Fruit fly (Drosophila melanogaster) whole organism, embryonic: Measurements from ENCODE around the gene CG13313.

ENCODE experiments used
- Adf1 ChIP-seq: fragments of 200-800 bp; sonication (Bioruptor generic); IDR thresholded peaks from 2 replicates; pipeline ENCODE4 v1.3.6; 2022; ENCODE audit warnings: missing biosample characterization, missing genetic modification characterization
- Antp ChIP-seq: fragments of 200-800 bp; sonication (Bioruptor generic); optimal IDR thresholded peaks from 3 replicates; lab custom pipeline; 2016; ENCODE audit warnings: missing biosample characterization, missing genetic modification characterization
- Asciz ChIP-seq: fragments of 200-800 bp; sonication (Bioruptor generic); optimal IDR thresholded peaks from 2 replicates; lab custom pipeline; 2017; ENCODE audit warnings: missing biosample characterization, mild to moderate bottlenecking, missing genetic modification characterization, missing genetic modification reagents
- CG10267 ChIP-seq: fragments of 200-800 bp; sonication (Bioruptor generic); optimal IDR thresholded peaks from 2 replicates; lab custom pipeline; 2018; ENCODE audit warnings: missing biosample characterization, mild to moderate bottlenecking, missing genetic modification characterization, moderate library complexity
- CG12769 ChIP-seq: fragments of 200-800 bp; sonication (Bioruptor generic); optimal IDR thresholded peaks from 2 replicates; lab custom pipeline; 2019; ENCODE audit warnings: missing biosample characterization, mild to moderate bottlenecking, missing genetic modification characterization, moderate library complexity
- CG13424 ChIP-seq: fragments of 200-800 bp; sonication (Bioruptor generic); optimal IDR thresholded peaks from 2 replicates; lab custom pipeline; 2019; ENCODE audit warnings: missing biosample characterization, mild to moderate bottlenecking, missing genetic modification characterization, moderate library complexity
- CG15011 ChIP-seq: fragments of 200-800 bp; sonication (Bioruptor generic); optimal IDR thresholded peaks from 3 replicates; lab custom pipeline; 2018; ENCODE audit warnings: missing biosample characterization, mild to moderate bottlenecking, missing genetic modification characterization
- CG15073 ChIP-seq: fragments of 200-800 bp; sonication (Bioruptor generic); optimal IDR thresholded peaks from 2 replicates; lab custom pipeline; 2016; ENCODE audit warnings: missing biosample characterization, missing genetic modification characterization
- CG2120 ChIP-seq: fragments of 200-800 bp; sonication (Bioruptor generic); optimal IDR thresholded peaks from 3 replicates; lab custom pipeline; 2016; ENCODE audit warnings: missing biosample characterization, missing genetic modification characterization
- CG2678 ChIP-seq: fragments of 200-800 bp; sonication (Bioruptor generic); optimal IDR thresholded peaks from 3 replicates; lab custom pipeline; 2019; ENCODE audit warnings: missing biosample characterization, mild to moderate bottlenecking, missing genetic modification characterization, moderate library complexity
- CG2875 ChIP-seq: fragments of 200-800 bp; sonication (Bioruptor generic); optimal IDR thresholded peaks from 2 replicates; lab custom pipeline; 2017; ENCODE audit warnings: missing biosample characterization, mild to moderate bottlenecking, missing genetic modification characterization, missing genetic modification reagents
- CG31388 ChIP-seq: fragments of 200-800 bp; sonication (Bioruptor generic); optimal IDR thresholded peaks from 2 replicates; lab custom pipeline; 2016; ENCODE audit warnings: missing biosample characterization, missing genetic modification characterization
- CG4820 ChIP-seq: fragments of 200-800 bp; sonication (Bioruptor generic); optimal IDR thresholded peaks from 3 replicates; lab custom pipeline; 2016; ENCODE audit warnings: missing biosample characterization, missing genetic modification characterization
- CG5245 ChIP-seq: fragments of 200-800 bp; sonication (Bioruptor generic); optimal IDR thresholded peaks from 3 replicates; lab custom pipeline; 2016; ENCODE audit warnings: missing biosample characterization, missing genetic modification characterization
- CG6683 ChIP-seq: fragments of 200-800 bp; sonication (Bioruptor generic); optimal IDR thresholded peaks from 2 replicates; lab custom pipeline; 2017; ENCODE audit warnings: missing biosample characterization, mild to moderate bottlenecking, missing genetic modification characterization, missing genetic modification reagents
- CG6854 ChIP-seq: fragments of 200-800 bp; sonication (Bioruptor generic); optimal IDR thresholded peaks from 3 replicates; lab custom pipeline; 2017; ENCODE audit warnings: missing biosample characterization, mild to moderate bottlenecking, missing genetic modification characterization
- CG9437 ChIP-seq: fragments of 200-800 bp; sonication (Bioruptor generic); optimal IDR thresholded peaks from 2 replicates; lab custom pipeline; 2018; ENCODE audit warnings: missing biosample characterization, mild to moderate bottlenecking, missing genetic modification characterization
- Camta ChIP-seq: fragments of 200-800 bp; sonication (Bioruptor generic); optimal IDR thresholded peaks from 2 replicates; lab custom pipeline; 2016; ENCODE audit warnings: missing biosample characterization, missing genetic modification characterization
- Dref ChIP-seq: fragments of 200-800 bp; sonication (Bioruptor generic); IDR thresholded peaks from 2 replicates; pipeline ENCODE4 v1.3.6; 2022; ENCODE audit warnings: missing biosample characterization, missing genetic modification characterization
- HmgZ ChIP-seq: fragments of 200-800 bp; sonication (Bioruptor generic); optimal IDR thresholded peaks from 2 replicates; lab custom pipeline; 2018; ENCODE audit warnings: missing biosample characterization, mild to moderate bottlenecking, missing genetic modification characterization
- Hr3 ChIP-seq: fragments of 200-800 bp; sonication (Bioruptor generic); optimal IDR thresholded peaks from 3 replicates; lab custom pipeline; 2016; ENCODE audit warnings: missing biosample characterization, missing genetic modification characterization
- Jarid2 ChIP-seq: fragments of 200-800 bp; sonication (Bioruptor generic); optimal IDR thresholded peaks from 3 replicates; lab custom pipeline; 2017; ENCODE audit warnings: mild to moderate bottlenecking, missing biosample characterization, missing genetic modification reagents, missing genetic modification characterization
- Lim3 ChIP-seq: fragments of 200-800 bp; sonication (Bioruptor generic); IDR thresholded peaks from 2 replicates; pipeline ENCODE4 v1.3.6; 2022; ENCODE audit warnings: missing biosample characterization, missing genetic modification characterization
- NK7.1 ChIP-seq: fragments of 200-800 bp; sonication (Bioruptor generic); optimal IDR thresholded peaks from 3 replicates; lab custom pipeline; 2016; ENCODE audit warnings: missing biosample characterization, missing genetic modification characterization
- Opbp ChIP-seq: fragments of 200-800 bp; sonication (Bioruptor generic); IDR thresholded peaks from 3 replicates; pipeline ENCODE4 v1.3.6; 2022; ENCODE audit warnings: missing biosample characterization, missing genetic modification characterization; ENCODE audit not compliant: partially characterized antibody
- Ptx1 ChIP-seq: fragments of 200-800 bp; sonication (Bioruptor generic); IDR thresholded peaks from 2 replicates; pipeline ENCODE4 v1.3.6; 2022; ENCODE audit warnings: missing biosample characterization, missing genetic modification characterization
- Stat92E ChIP-seq, 3 experiments: fragments of >200 bp in 2 of 3; fragments of 200-800 bp in 1 of 3; sonication (Bioruptor generic) in 1 of 3; optimal IDR thresholded peaks; 2 replicates each; lab custom pipeline; 2017 to 2019; ENCODE audit warnings: missing biosample characterization in 3 of 3, missing genetic modification characterization in 3 of 3, mild to moderate bottlenecking in 1 of 3, moderate library complexity in 1 of 3
- ash1 ChIP-seq: fragments of 200-800 bp; sonication (Bioruptor generic); optimal IDR thresholded peaks from 2 replicates; lab custom pipeline; 2018; ENCODE audit warnings: missing biosample characterization, mild to moderate bottlenecking, missing genetic modification characterization
- az2 ChIP-seq: fragments of 200-800 bp; sonication (Bioruptor generic); optimal IDR thresholded peaks from 3 replicates; lab custom pipeline; 2016; ENCODE audit warnings: missing biosample characterization, missing genetic modification characterization
- cg ChIP-seq: fragments of 200-800 bp; sonication (Bioruptor generic); optimal IDR thresholded peaks from 3 replicates; lab custom pipeline; 2019; ENCODE audit warnings: missing biosample characterization, mild to moderate bottlenecking, missing genetic modification characterization, moderate library complexity
- chm ChIP-seq: fragments of 200-800 bp; sonication (Bioruptor generic); IDR thresholded peaks from 2 replicates; pipeline ENCODE4 v1.3.6; 2022; ENCODE audit warnings: missing biosample characterization, missing genetic modification characterization
- dmrt99B ChIP-seq: fragments of 200-800 bp; sonication (Bioruptor generic); optimal IDR thresholded peaks from 2 replicates; lab custom pipeline; 2018; ENCODE audit warnings: missing biosample characterization, mild to moderate bottlenecking, missing genetic modification characterization, moderate library complexity
- eyg ChIP-seq: fragments of 200-800 bp; sonication (Bioruptor generic); optimal IDR thresholded peaks from 3 replicates; lab custom pipeline; 2016; ENCODE audit warnings: missing biosample characterization, missing genetic modification characterization
- fd64A ChIP-seq: fragments of 200-800 bp; sonication (Bioruptor generic); optimal IDR thresholded peaks from 3 replicates; lab custom pipeline; 2018; ENCODE audit warnings: missing biosample characterization, mild to moderate bottlenecking, missing genetic modification characterization
- ftz-f1 ChIP-seq: fragments of 200-800 bp; sonication (Bioruptor generic); optimal IDR thresholded peaks from 2 replicates; lab custom pipeline; 2016; ENCODE audit warnings: missing biosample characterization, missing genetic modification characterization
- gfzf ChIP-seq: fragments of 200-800 bp; sonication (Bioruptor generic); optimal IDR thresholded peaks from 2 replicates; lab custom pipeline; 2016; ENCODE audit warnings: missing biosample characterization, mild to moderate bottlenecking, missing genetic modification characterization, moderate library complexity
- hb ChIP-seq: fragments of 200-800 bp; sonication (Bioruptor generic); IDR thresholded peaks from 3 replicates; pipeline ENCODE4 v1.3.6; 2022; ENCODE audit warnings: missing biosample characterization, missing genetic modification characterization; ENCODE audit not compliant: partially characterized antibody
- jing ChIP-seq: fragments of 200-800 bp; sonication (Bioruptor generic); optimal IDR thresholded peaks from 2 replicates; lab custom pipeline; 2018; ENCODE audit warnings: missing biosample characterization, mild to moderate bottlenecking, missing genetic modification characterization
- kah ChIP-seq: fragments of 200-800 bp; sonication (Bioruptor generic); optimal IDR thresholded peaks from 2 replicates; lab custom pipeline; 2018; ENCODE audit warnings: missing biosample characterization, mild to moderate bottlenecking, missing genetic modification characterization
- lbe ChIP-seq: fragments of 200-800 bp; sonication (Bioruptor generic); optimal IDR thresholded peaks from 2 replicates; lab custom pipeline; 2016; ENCODE audit warnings: missing biosample characterization, mild to moderate bottlenecking, missing genetic modification characterization
- odd ChIP-seq: fragments of 200-800 bp; sonication (Bioruptor generic); optimal IDR thresholded peaks from 2 replicates; lab custom pipeline; 2017; ENCODE audit warnings: missing biosample characterization, mild to moderate bottlenecking, missing genetic modification characterization
- pho ChIP-seq: fragments of 200-800 bp; sonication (Bioruptor generic); optimal IDR thresholded peaks from 2 replicates; lab custom pipeline; 2016; ENCODE audit warnings: missing biosample characterization, missing genetic modification characterization
- row ChIP-seq: fragments of 200-800 bp; sonication (Bioruptor generic); IDR thresholded peaks from 3 replicates; pipeline ENCODE4 v1.3.6; 2022; ENCODE audit warnings: missing biosample characterization, missing genetic modification characterization
- salm ChIP-seq: fragments of 200-800 bp; sonication (Bioruptor generic); optimal IDR thresholded peaks from 2 replicates; lab custom pipeline; 2018; ENCODE audit warnings: missing biosample characterization, mild to moderate bottlenecking, missing genetic modification characterization
- sens ChIP-seq: fragments of 200-800 bp; sonication (Bioruptor generic); peaks from one replicate; lab custom pipeline; 2016; ENCODE audit warnings: missing biosample characterization, missing genetic modification characterization
- trh ChIP-seq: fragments of 200-800 bp; sonication (Bioruptor generic); optimal IDR thresholded peaks from 2 replicates; lab custom pipeline; 2016; ENCODE audit warnings: missing biosample characterization, missing genetic modification characterization
- ttk ChIP-seq: fragments of 200-800 bp; sonication (Bioruptor generic); IDR thresholded peaks from 2 replicates; pipeline ENCODE4 v2.1.2; 2022; ENCODE audit warnings: missing biosample characterization, missing genetic modification characterization
- twi ChIP-seq: fragments of 200-800 bp; optimal IDR thresholded peaks from 2 replicates; lab custom pipeline; 2019; ENCODE audit warnings: missing biosample characterization, mild to moderate bottlenecking, missing genetic modification characterization, moderate library complexity
- vfl ChIP-seq: fragments of 200-800 bp; sonication (Bioruptor generic); optimal IDR thresholded peaks from 2 replicates; lab custom pipeline; 2016; ENCODE audit warnings: missing biosample characterization, missing genetic modification characterization

CG13313 gene

DNA sequence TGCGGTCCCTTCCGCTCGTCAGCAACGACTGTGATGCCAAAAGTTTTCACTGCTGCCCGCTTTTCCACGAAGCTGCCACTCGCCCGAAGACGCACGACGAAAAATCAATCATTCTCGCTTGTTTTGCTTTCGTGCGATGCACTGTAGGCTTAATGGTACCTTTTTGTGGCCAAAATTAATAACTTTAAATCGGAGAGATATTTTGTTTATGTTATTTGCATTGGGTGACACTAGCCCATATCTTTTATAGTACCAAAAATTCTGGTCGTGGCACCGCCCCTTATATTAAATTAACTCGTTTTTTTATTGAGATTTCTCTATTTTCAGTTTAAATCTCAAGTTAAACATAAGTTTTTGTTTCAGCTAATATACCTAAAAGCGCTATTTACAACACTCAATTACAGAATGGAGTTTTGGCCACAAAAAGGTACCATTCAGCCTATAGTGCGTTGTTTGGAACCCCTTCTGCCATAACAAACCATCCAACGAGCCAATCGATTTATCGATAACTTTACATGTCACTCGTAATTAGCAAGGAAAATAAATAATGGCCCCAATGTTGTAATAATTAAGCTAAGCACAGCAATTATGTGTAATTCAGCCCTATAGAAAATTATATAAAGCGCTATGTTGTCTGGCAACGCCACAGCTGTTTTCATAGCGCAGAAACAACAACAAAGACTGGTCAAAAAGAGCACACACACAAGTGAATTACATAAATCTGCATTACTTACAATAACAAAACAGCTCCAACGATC, 5.3 kb upstream of the CG13313 start (continued):
- TF ChIP-seq Hr3 (GFP tag; lab: Kevin White, UChicago): peak; percentile 36
- TF ChIP-seq trh (GFP tag; lab: Kevin White, UChicago): no peak
- TF ChIP-seq CG15011 (GFP tag; lab: Kevin White, UChicago): peak; percentile 57
- TF ChIP-seq Dref (GFP tag; lab: Robert Waterston, UW): peak; percentile 61
- TF ChIP-seq row (GFP tag; lab: Robert Waterston, UW): peak; percentile 93
- TF ChIP-seq Adf1 (GFP tag; lab: Robert Waterston, UW): no peak
- TF ChIP-seq sens (GFP tag; lab: Kevin White, UChicago): peak; percentile 95
- TF ChIP-seq CG2875 (GFP tag; lab: Kevin White, UChicago): peak; percentile 65
- TF ChIP-seq hb (GFP tag; lab: Robert Waterston, UW): no peak
- TF ChIP-seq odd (GFP tag; lab: Kevin White, UChicago): peak; percentile 76
- peak; percentile 41; the same call in 1 of the 2 replicates for TF ChIP-seq Ptx1
- no peak for TF ChIP-seq Lim3 (GFP tag; lab: Robert Waterston, UW)
- peak; percentile 66 for TF ChIP-seq Jarid2
- peak; percentile 21 for TF ChIP-seq jing (GFP tag; lab: Kevin White, UChicago)
- no peak for TF ChIP-seq CG15073 (GFP tag; lab: Kevin White, UChicago)
- peak; percentile 79 for TF ChIP-seq dmrt99B (tag; lab: Kevin White, UChicago)
- no peak for TF ChIP-seq twi (tag; lab: Kevin White, UChicago)
- TF ChIP-seq CG6854 (GFP tag; lab: Kevin White, UChicago): peak; percentile 57
- no peak for TF ChIP-seq CG31388 (GFP tag; lab: Kevin White, UChicago)
- no peak for TF ChIP-seq CG5245 (GFP tag; lab: Kevin White, UChicago)
- TF ChIP-seq NK7.1: no peak
- peak; percentile 20 for TF ChIP-seq CG4820
- no peak for TF ChIP-seq pho (GFP tag; lab: Kevin White, UChicago)
- TF ChIP-seq CG9437 (GFP tag; lab: Kevin White, UChicago): peak; percentile 26
- TF ChIP-seq CG13424 (tag; lab: Kevin White, UChicago): peak; percentile 77
- peak; percentile 53 for TF ChIP-seq Antp (GFP tag; lab: Kevin White, UChicago)
- peak; percentile 63 for TF ChIP-seq chm (GFP tag; lab: Robert Waterston, UW)
- no peak for TF ChIP-seq eyg (GFP tag; lab: Kevin White, UChicago)
- TF ChIP-seq vfl (GFP tag; lab: Kevin White, UChicago): no peak
- peak; percentile 4 for TF ChIP-seq kah (GFP tag; lab: Kevin White, UChicago)
- TF ChIP-seq CG2120 (GFP tag; lab: Kevin White, UChicago): peak; percentile 70
- peak; percentile 44 for TF ChIP-seq HmgZ
- peak; percentile 68 for TF ChIP-seq Asciz (GFP tag; lab: Kevin White, UChicago)
- no peak for TF ChIP-seq ttk (GFP tag; lab: Robert Waterston, UW)
- TF ChIP-seq gfzf (GFP tag; lab: Kevin White, UChicago): no peak
- peak; percentile 49 for TF ChIP-seq salm (tag; lab: Kevin White, UChicago)
- peak; percentile 51 for TF ChIP-seq CG10267
- no peak for TF ChIP-seq lbe
- TF ChIP-seq CG6683 (GFP tag; lab: Kevin White, UChicago): peak; percentile 51
- peak; percentile 84 for TF ChIP-seq CG2678 (tag; lab: Kevin White, UChicago)
- TF ChIP-seq az2 (GFP tag; lab: Kevin White, UChicago): peak; percentile 37
- no peak for TF ChIP-seq cg (GFP tag; lab: Kevin White, UChicago)
- TF ChIP-seq fd64A (GFP tag; lab: Kevin White, UChicago): no peak
- no peak for TF ChIP-seq ftz-f1 (GFP tag; lab: Kevin White, UChicago)
- TF ChIP-seq ash1 (GFP tag; lab: Kevin White, UChicago): no peak
- TF ChIP-seq Stat92E (GFP tag; optimal IDR thresholded peaks at IDR 0.05; lab: Kevin White, UChicago): peak in 1 of 3 experiments; percentile 36
- peak; percentile 57; the same call in 2 of the 3 replicates for TF ChIP-seq Opbp (GFP tag; lab: Robert Waterston, UW)
- TF ChIP-seq Camta: peak; percentile 24
- peak; percentile 5 for TF ChIP-seq CG12769
